Worm (Caenorhabditis elegans) whole organism, L4 larva: Measurements from ENCODE around the gene R09E10.2.

Source experiments
- dmd-6 ChIP-seq: fragments of 200-800 bp; sonication (Bioruptor generic); IDR thresholded peaks from 2 replicates; pipeline ENCODE4 v1.3.6; 2022; ENCODE audit warnings: missing genetic modification reagents, missing genetic modification characterization, missing compliant biosample characterization
- nhr-11 ChIP-seq: fragments of 150-350 bp; optimal IDR thresholded peaks from 2 replicates; lab custom pipeline; 2014; ENCODE audit warnings: missing biosample characterization, missing genetic modification characterization
- nhr-25 ChIP-seq: sonication (generic microtip); optimal IDR thresholded peaks from 2 replicates; lab custom pipeline; 2017; ENCODE audit warnings: missing genetic modification characterization, mild to moderate bottlenecking, missing compliant biosample characterization, antibody characterized with exemption, moderate library complexity, borderline replicate concordance; ENCODE audit not compliant: insufficient read depth
- nhr-28 ChIP-seq: fragments of 150-350 bp; optimal IDR thresholded peaks from 2 replicates; lab custom pipeline; 2014; ENCODE audit warnings: missing biosample characterization, missing genetic modification characterization
- php-3 ChIP-seq: fragments of 200-800 bp; sonication (Bioruptor generic); IDR thresholded peaks from 2 replicates; pipeline ENCODE4 v1.3.6; 2022; ENCODE audit warnings: missing genetic modification reagents, missing genetic modification characterization, missing compliant biosample characterization
- pqm-1 ChIP-seq: sonication (generic microtip); optimal IDR thresholded peaks from 2 replicates; lab custom pipeline; 2017; ENCODE audit warnings: missing biosample characterization, missing genetic modification characterization
- unc-39 ChIP-seq: sonication (generic microtip); optimal IDR thresholded peaks from 2 replicates; lab custom pipeline; 2017; ENCODE audit warnings: missing biosample characterization, missing genetic modification characterization
- unc-62 ChIP-seq, 3 experiments: fragments of 150-350 bp in 1 of 3; sonication (generic microtip); optimal IDR thresholded peaks in 2 of 3; peaks in 1 of 3; 1 replicate in 1 of 3; 2 replicates in 2 of 3; lab custom pipeline; 2014 to 2017; ENCODE audit warnings: missing biosample characterization in 3 of 3, missing genetic modification characterization in 3 of 3, missing genetic modification reagents in 3 of 3, missing genotype in 1 of 3
- zfp-2 ChIP-seq: sonication (generic microtip); optimal IDR thresholded peaks from 2 replicates; lab custom pipeline; 2016; ENCODE audit warnings: mild to moderate bottlenecking, missing genetic modification characterization, missing compliant biosample characterization

Gene R09E10.2

ce11 chrIV:10269137-10269933 is 48.8 kb downstream of the R09E10.2 start, which contains the start of the genes nspd-7 and Y43C5A.2:
Gene nspd-7 (minus strand): TSS chrIV:10269187.
Gene Y43C5A.2 (plus strand): TSS chrIV:10269883.
- TF ChIP-seq dmd-6 (GFP tag; lab: Robert Waterston, UW) (peak; percentile 8; the same call in 1 of the 2 replicates), nhr-28 (peak; percentile 58), pqm-1 (tag; lab: Kevin White, UChicago) (peak; percentile 6), php-3 (0 out of 2 replicates have a peak, but pooled peaks have one; percentile 13), unc-62 (GFP tag; optimal IDR thresholded peaks at IDR 0.05 in 1 of 2; lab: Kevin White, UChicago) (peak in 1 of 2 experiments; percentile 51), unc-62 (tag; optimal IDR thresholded peaks at IDR 0.05; lab: Kevin White, UChicago) (no peak), nhr-11 (no peak), nhr-25 (tag; lab: Kevin White, UChicago) (no peak), unc-39 (tag; lab: Kevin White, UChicago) (no peak), zfp-2 (no peak)
